Worm (Caenorhabditis elegans) whole organism, L2 larva: Measurements from ENCODE around the gene pph-4.1.

Source experiments
- ama-1 ChIP-seq: fragments of 150-350 bp; optimal IDR thresholded peaks from 2 replicates; lab custom pipeline; 2018; ENCODE audit warnings: inconsistent platforms
- elt-1 ChIP-seq: fragments of 150-350 bp; optimal IDR thresholded peaks from 2 replicates; lab custom pipeline; 2014; ENCODE audit warnings: missing biosample characterization, missing genetic modification characterization
- nhr-11 ChIP-seq: fragments of 150-350 bp; optimal IDR thresholded peaks from 2 replicates; lab custom pipeline; 2014; ENCODE audit warnings: missing biosample characterization, missing genetic modification characterization
- nhr-23 ChIP-seq: fragments of 150-350 bp; optimal IDR thresholded peaks from 2 replicates; lab custom pipeline; 2014; ENCODE audit warnings: missing biosample characterization, missing genetic modification reagents, missing genetic modification characterization

DNA sequence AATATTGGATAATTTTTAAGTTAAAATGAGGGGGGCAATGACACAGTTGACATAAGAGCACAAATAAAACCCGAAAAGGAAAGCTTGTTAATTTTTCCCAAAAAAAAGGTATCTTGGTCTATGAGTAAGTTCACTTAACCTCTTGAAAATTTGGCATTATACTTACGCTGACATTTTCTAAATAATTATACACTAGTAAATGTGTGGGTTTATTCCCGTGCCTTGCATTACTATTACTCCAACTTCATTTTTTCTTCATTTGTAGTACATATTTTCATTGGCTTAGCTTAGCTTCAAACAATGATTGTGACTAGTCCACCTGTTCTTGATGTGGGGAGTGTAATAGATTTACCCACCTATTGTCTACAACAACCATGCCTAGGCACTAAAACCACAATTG, 8.1 kb upstream of the pph-4.1 start, which contains the start of gene Y75B8A.34:
- TF ChIP-seq nhr-11 (tag; lab: Kevin White, UChicago) (no peak), elt-1 (no peak), ama-1 (no peak), nhr-23 (no peak)
